Worm (Caenorhabditis elegans): Measurements from ENCODE around the gene lido-14.

ce11 chrII:3322257-3322656 is 36.7 kb upstream of the lido-14 start, which contains the start of gene Y46D2A.1:
- TF ChIP-seq elt-3 (tag; optimal IDR thresholded peaks at IDR 0.05), result no peak
- TF ChIP-seq ces-1 (GFP tag; optimal IDR thresholded peaks at IDR 0.05), result no peak
- no peak for TF ChIP-seq lin-13 (tag; optimal IDR thresholded peaks at IDR 0.05)
- no peak for TF ChIP-seq nhr-12 (tag; optimal IDR thresholded peaks at IDR 0.05)
- TF ChIP-seq sptf-1 (tag; optimal IDR thresholded peaks at IDR 0.05), result no peak
- TF ChIP-seq nhr-237 (tag; optimal IDR thresholded peaks at IDR 0.05), result no peak
- no peak for TF ChIP-seq snpc-4 (tag; optimal IDR thresholded peaks at IDR 0.05)
- no peak for TF ChIP-seq mep-1 (tag; optimal IDR thresholded peaks at IDR 0.05)

Data from whole organism, mixed stage, embryonic.